Worm (Caenorhabditis elegans) whole organism, L4 larva: ENCODE data around the gene C32C4.3.

Source experiments
- D1046.2 ChIP-seq: fragments of 200-800 bp; sonication (Bioruptor generic); IDR thresholded peaks from 2 replicates; pipeline ENCODE4 v1.3.6; 2022; ENCODE audit warnings: missing genetic modification characterization, missing compliant biosample characterization
- F37D6.2 ChIP-seq: sonication (generic microtip); optimal IDR thresholded peaks from 2 replicates; lab custom pipeline; 2016; ENCODE audit warnings: mild to moderate bottlenecking, missing genetic modification characterization, missing compliant biosample characterization
- F44E2.7 ChIP-seq: fragments of 200-800 bp; sonication (Bioruptor generic); IDR thresholded peaks from 2 replicates; pipeline ENCODE4 v2.1.2; 2022; ENCODE audit warnings: missing genetic modification characterization, missing compliant biosample characterization
- F49E8.2 ChIP-seq: sonication (generic microtip); optimal IDR thresholded peaks from 2 replicates; lab custom pipeline; 2016; ENCODE audit warnings: missing compliant biosample characterization, mild to moderate bottlenecking, missing genetic modification characterization, borderline replicate concordance
- T20F7.1 ChIP-seq: fragments of 200-800 bp; sonication (Bioruptor generic); optimal IDR thresholded peaks from 2 replicates; lab custom pipeline; 2018; ENCODE audit warnings: mild to moderate bottlenecking, missing genetic modification characterization, missing compliant biosample characterization
- Y105C5A.15 ChIP-seq: fragments of 200-800 bp; sonication (Bioruptor generic); IDR thresholded peaks from 2 replicates; pipeline ENCODE4 v1.3.6; 2022; ENCODE audit warnings: missing genetic modification characterization, missing compliant biosample characterization
- Y75B8A.6 ChIP-seq: fragments of 200-800 bp; sonication (Bioruptor generic); IDR thresholded peaks from 2 replicates; pipeline ENCODE4 v1.3.6; 2022; ENCODE audit warnings: missing genetic modification reagents, missing genetic modification characterization, missing compliant biosample characterization
- ZK337.2 ChIP-seq: fragments of 200-800 bp; sonication (Bioruptor generic); IDR thresholded peaks from 2 replicates; pipeline ENCODE4 v1.3.6; 2022; ENCODE audit warnings: missing genetic modification reagents, missing genetic modification characterization, missing compliant biosample characterization
- aha-1 ChIP-seq: fragments of 150-350 bp; peaks from one replicate; lab custom pipeline; 2014; ENCODE audit warnings: missing biosample characterization, missing genetic modification characterization
- aly-2 ChIP-seq: sonication (generic microtip); optimal IDR thresholded peaks from 2 replicates; lab custom pipeline; 2018; ENCODE audit warnings: missing biosample characterization, missing genetic modification characterization
- attf-4 ChIP-seq: sonication (generic microtip); optimal IDR thresholded peaks from 3 replicates; lab custom pipeline; 2017; ENCODE audit warnings: missing biosample characterization, missing genetic modification characterization
- ceh-82 ChIP-seq: sonication (generic microtip); optimal IDR thresholded peaks from 2 replicates; lab custom pipeline; 2017; ENCODE audit warnings: missing biosample characterization, missing genetic modification characterization
- ctbp-1 ChIP-seq: fragments of 200-800 bp; sonication (Bioruptor generic); IDR thresholded peaks from 2 replicates; pipeline ENCODE4 v1.3.6; 2022; ENCODE audit warnings: missing genetic modification reagents, missing genetic modification characterization, missing compliant biosample characterization
- daf-16 ChIP-seq, 3 experiments: sonication (generic microtip); optimal IDR thresholded peaks; 2 replicates each; lab custom pipeline; 2016 to 2017; ENCODE audit warnings: missing genetic modification characterization in 3 of 3, missing genetic modification reagents in 3 of 3, mild to moderate bottlenecking in 2 of 3, missing compliant biosample characterization in 2 of 3, missing biosample characterization in 1 of 3, moderate library complexity in 1 of 3
- dmd-9 ChIP-seq: fragments of 200-800 bp; sonication (Bioruptor generic); IDR thresholded peaks from 2 replicates; pipeline ENCODE4 v1.3.6; 2022; ENCODE audit warnings: missing genetic modification reagents, missing genetic modification characterization, missing compliant biosample characterization
- dpl-1 ChIP-seq: fragments of 150-350 bp; optimal IDR thresholded peaks from 2 replicates; lab custom pipeline; 2014; ENCODE audit warnings: missing biosample characterization, missing genetic modification reagents, missing genetic modification characterization
- duxl-1 ChIP-seq: sonication (generic microtip); optimal IDR thresholded peaks from 2 replicates; lab custom pipeline; 2016; ENCODE audit warnings: mild to moderate bottlenecking, missing genetic modification characterization, moderate library complexity, missing compliant biosample characterization; ENCODE audit not compliant: poor library complexity
- dve-1 ChIP-seq: sonication (generic microtip); optimal IDR thresholded peaks from 2 replicates; lab custom pipeline; 2017; ENCODE audit warnings: antibody characterized with exemption, mild to moderate bottlenecking, missing genetic modification characterization, missing compliant biosample characterization; ENCODE audit not compliant: insufficient read depth
- egl-27 ChIP-seq: sonication (generic microtip); optimal IDR thresholded peaks from 3 replicates; lab custom pipeline; 2017; ENCODE audit warnings: missing biosample characterization, missing genetic modification reagents, missing genetic modification characterization
- egl-43 ChIP-seq: fragments of 200-800 bp; sonication (Bioruptor generic); IDR thresholded peaks from 2 replicates; pipeline ENCODE4 v1.3.6; 2022; ENCODE audit warnings: missing genetic modification reagents, missing genetic modification characterization, missing compliant biosample characterization
- fos-1 ChIP-seq: fragments of 150-350 bp; optimal IDR thresholded peaks from 2 replicates; lab custom pipeline; 2014; ENCODE audit warnings: missing biosample characterization, missing genetic modification characterization
- hlh-11 ChIP-seq: fragments of 200-800 bp; sonication (Bioruptor generic); optimal IDR thresholded peaks from 2 replicates; lab custom pipeline; 2018; ENCODE audit warnings: mild to moderate bottlenecking, missing genetic modification characterization, missing compliant biosample characterization
- hlh-30 ChIP-seq: sonication (generic microtip); optimal IDR thresholded peaks from 2 replicates; lab custom pipeline; 2017; ENCODE audit warnings: antibody characterized with exemption, mild to moderate bottlenecking, missing genetic modification characterization, missing compliant biosample characterization; ENCODE audit not compliant: insufficient read depth
- lsy-2 ChIP-seq, 2 experiments: fragments of 150-350 bp in 1 of 2; sonication (generic microtip) in 1 of 2; optimal IDR thresholded peaks; 2 replicates each; lab custom pipeline; 2014 to 2017; ENCODE audit warnings: missing biosample characterization in 2 of 2, missing genetic modification characterization in 2 of 2
- madf-9 ChIP-seq: fragments of 200-800 bp; sonication (Bioruptor generic); conservative IDR thresholded peaks from 2 replicates; pipeline ENCODE4 v1.3.6; 2022; ENCODE audit warnings: missing genetic modification reagents, missing genetic modification characterization, missing compliant biosample characterization
- nhr-237 ChIP-seq: sonication (generic microtip); optimal IDR thresholded peaks from 2 replicates; lab custom pipeline; 2017; ENCODE audit warnings: missing biosample characterization, missing genetic modification characterization
- nhr-25 ChIP-seq: sonication (generic microtip); optimal IDR thresholded peaks from 2 replicates; lab custom pipeline; 2017; ENCODE audit warnings: missing genetic modification characterization, mild to moderate bottlenecking, missing compliant biosample characterization, antibody characterized with exemption, moderate library complexity, borderline replicate concordance; ENCODE audit not compliant: insufficient read depth
- nhr-41 ChIP-seq: fragments of 200-800 bp; sonication (Bioruptor generic); IDR thresholded peaks from 2 replicates; pipeline ENCODE4 v1.3.6; 2022; ENCODE audit warnings: missing genetic modification reagents, missing genetic modification characterization, missing compliant biosample characterization
- nhr-42 ChIP-seq: fragments of 200-800 bp; sonication (Bioruptor generic); IDR thresholded peaks from 2 replicates; pipeline ENCODE4 v1.3.6; 2022; ENCODE audit warnings: missing genetic modification characterization, missing compliant biosample characterization
- nhr-48 ChIP-seq: sonication (generic microtip); optimal IDR thresholded peaks from 2 replicates; lab custom pipeline; 2016; ENCODE audit warnings: mild to moderate bottlenecking, missing genetic modification characterization, missing compliant biosample characterization
- rbr-2 ChIP-seq: sonication (generic microtip); optimal IDR thresholded peaks from 2 replicates; lab custom pipeline; 2016; ENCODE audit warnings: missing genotype, missing genetic modification characterization, missing compliant biosample characterization
- sdz-12 ChIP-seq: fragments of 200-800 bp; sonication (Bioruptor generic); optimal IDR thresholded peaks from 2 replicates; lab custom pipeline; 2018; ENCODE audit warnings: mild to moderate bottlenecking, missing genetic modification characterization, missing compliant biosample characterization
- snpc-4 ChIP-seq: fragments of 150-350 bp; optimal IDR thresholded peaks from 2 replicates; lab custom pipeline; 2014; ENCODE audit warnings: missing biosample characterization, missing genetic modification characterization
- spr-3 ChIP-seq: fragments of 200-800 bp; sonication (Bioruptor generic); optimal IDR thresholded peaks from 2 replicates; lab custom pipeline; 2018; ENCODE audit warnings: mild to moderate bottlenecking, missing genetic modification characterization, missing compliant biosample characterization
- unc-62 ChIP-seq, 3 experiments: fragments of 150-350 bp in 1 of 3; sonication (generic microtip); optimal IDR thresholded peaks in 2 of 3; peaks in 1 of 3; 1 replicate in 1 of 3; 2 replicates in 2 of 3; lab custom pipeline; 2014 to 2017; ENCODE audit warnings: missing biosample characterization in 3 of 3, missing genetic modification characterization in 3 of 3, missing genetic modification reagents in 3 of 3, missing genotype in 1 of 3
- zfp-3 ChIP-seq: fragments of 200-800 bp; sonication (Bioruptor generic); conservative IDR thresholded peaks from 2 replicates; pipeline ENCODE4 v1.3.6; 2022; ENCODE audit warnings: missing genetic modification reagents, missing genetic modification characterization, missing compliant biosample characterization

The C32C4.3 gene

DNA sequence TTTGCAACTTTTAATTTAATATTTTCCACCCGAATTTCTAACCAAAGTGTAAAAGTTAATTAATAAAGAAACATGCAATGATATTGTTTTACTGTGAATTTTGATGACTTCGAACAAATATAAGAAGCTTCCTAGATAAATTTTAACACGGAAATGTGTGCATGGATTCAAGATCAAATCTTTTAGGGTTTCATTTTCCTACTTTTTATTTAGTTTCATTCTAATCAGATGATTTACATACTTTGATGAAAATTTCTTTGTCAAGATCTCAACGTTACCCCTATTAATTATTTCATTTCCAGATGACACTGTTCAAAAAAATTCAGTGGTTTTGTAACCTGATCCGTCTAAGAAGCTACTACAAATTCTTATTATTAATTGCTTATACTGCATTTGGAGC is 20.3 kb upstream of the C32C4.3 start, which contains the start of gene twk-12:
Gene twk-12, plus strand, starts transcription at position 301 of the 400 bp plus-strand sequence.
- no peak for TF ChIP-seq hlh-30 (tag; lab: Kevin White, UChicago)
- TF ChIP-seq F37D6.2 (tag; lab: Kevin White, UChicago), result no peak
- no peak for TF ChIP-seq nhr-41 (GFP tag; lab: Robert Waterston, UW)
- TF ChIP-seq hlh-11 (tag; lab: Kevin White, UChicago), result no peak
- TF ChIP-seq aha-1 (tag; lab: Kevin White, UChicago), result no peak
- no peak for TF ChIP-seq nhr-25
- no peak for TF ChIP-seq ctbp-1 (GFP tag; lab: Robert Waterston, UW)
- no peak for TF ChIP-seq Y105C5A.15 (GFP tag; lab: Robert Waterston, UW)
- TF ChIP-seq sdz-12 (GFP tag; lab: Kevin White, UChicago), result no peak
- TF ChIP-seq F44E2.7 (GFP tag; lab: Robert Waterston, UW), result no peak
- no peak for TF ChIP-seq D1046.2 (GFP tag; lab: Robert Waterston, UW)
- no peak for TF ChIP-seq nhr-237
- TF ChIP-seq ceh-82 (tag; lab: Kevin White, UChicago), result no peak

- TF ChIP-seq unc-62 (GFP tag; optimal IDR thresholded peaks at IDR 0.05 in 1 of 2; lab: Kevin White, UChicago), result peak in 1 of 2 experiments; percentile 31
- TF ChIP-seq unc-62 (tag; optimal IDR thresholded peaks at IDR 0.05; lab: Kevin White, UChicago), result no peak
- no peak for TF ChIP-seq nhr-41 (GFP tag; lab: Robert Waterston, UW)
Measured at ce11 chrV:10664271-10664670, 17.3 kb upstream of the C32C4.3 start.

ce11 chrV:10662000-10662399 is 15.1 kb upstream of the C32C4.3 start:
- no peak for TF ChIP-seq daf-16 (GFP tag; optimal IDR thresholded peaks at IDR 0.05; lab: Kevin White, UChicago)
- TF ChIP-seq daf-16 (tag; optimal IDR thresholded peaks at IDR 0.05; lab: Kevin White, UChicago), result no peak
- no peak for TF ChIP-seq duxl-1
- TF ChIP-seq rbr-2 (tag; lab: Kevin White, UChicago), result no peak
- TF ChIP-seq snpc-4 (tag; lab: Kevin White, UChicago), result no peak
- no peak for TF ChIP-seq zfp-3 (GFP tag; lab: Robert Waterston, UW)
- TF ChIP-seq lsy-2 (tag; optimal IDR thresholded peaks at IDR 0.05; lab: Kevin White, UChicago), result no peak
- TF ChIP-seq nhr-42 (GFP tag; lab: Robert Waterston, UW), result no peak
- no peak for TF ChIP-seq ZK337.2
- TF ChIP-seq ctbp-1 (GFP tag; lab: Robert Waterston, UW), result no peak
- no peak for TF ChIP-seq fos-1 (tag; lab: Kevin White, UChicago)
- no peak for TF ChIP-seq nhr-25
- TF ChIP-seq nhr-48 (tag; lab: Kevin White, UChicago), result no peak
- no peak for TF ChIP-seq dmd-9 (GFP tag; lab: Robert Waterston, UW)
- no peak for TF ChIP-seq madf-9 (GFP tag; lab: Robert Waterston, UW)
- TF ChIP-seq aly-2, result no peak
- TF ChIP-seq Y75B8A.6 (GFP tag; lab: Robert Waterston, UW), result no peak
- TF ChIP-seq attf-4 (tag; lab: Kevin White, UChicago), result no peak
- TF ChIP-seq egl-27, result no peak
- no peak for TF ChIP-seq spr-3 (GFP tag; lab: Kevin White, UChicago)
- no peak for TF ChIP-seq F49E8.2

DNA sequence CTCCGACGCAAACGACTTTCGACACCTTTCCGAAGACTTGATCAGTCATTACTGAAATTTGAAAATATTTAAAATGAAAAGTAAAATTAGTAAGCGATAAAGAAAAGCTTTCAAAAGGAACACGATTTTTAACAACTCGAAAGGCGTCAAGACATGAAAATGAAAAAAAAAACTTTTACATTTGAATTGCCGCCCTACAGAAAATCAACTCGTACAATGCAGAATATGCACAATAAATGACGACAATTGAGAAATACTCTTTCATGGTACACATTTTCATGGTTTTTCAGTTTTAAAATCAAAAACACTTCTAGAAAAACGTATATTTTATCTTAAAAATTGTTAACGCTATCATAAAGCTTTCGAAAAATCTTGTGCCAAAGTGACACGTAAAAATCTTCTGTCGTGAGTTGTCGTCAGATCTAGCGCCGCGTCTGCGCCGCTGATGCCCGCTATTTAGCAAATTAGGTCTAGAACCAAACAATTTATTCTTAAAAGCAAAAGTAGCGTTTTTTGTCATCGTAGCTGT is 14.5 kb upstream of the C32C4.3 start, which contains the start of gene sqv-4:
Gene sqv-4, minus strand, starts transcription at position 51 of the 529 bp plus-strand sequence.
- peak; percentile 4 for TF ChIP-seq rbr-2 (tag; lab: Kevin White, UChicago)
- peak; percentile 26 for TF ChIP-seq dve-1
- TF ChIP-seq lsy-2 (tag; optimal IDR thresholded peaks at IDR 0.05; lab: Kevin White, UChicago), result peak in 1 of 2 experiments; percentile 33
- TF ChIP-seq duxl-1, result no peak
- no peak for TF ChIP-seq Y105C5A.15 (GFP tag; lab: Robert Waterston, UW)
- peak; percentile 86 for TF ChIP-seq aha-1 (tag; lab: Kevin White, UChicago)
- TF ChIP-seq dpl-1 (GFP tag; lab: Kevin White, UChicago), result peak; percentile 77
- no peak for TF ChIP-seq fos-1 (tag; lab: Kevin White, UChicago)
- TF ChIP-seq egl-43 (GFP tag; lab: Robert Waterston, UW), result no peak
- TF ChIP-seq T20F7.1, result peak; percentile 36
- no peak for TF ChIP-seq daf-16 (GFP tag; optimal IDR thresholded peaks at IDR 0.05; lab: Kevin White, UChicago)
- TF ChIP-seq daf-16 (tag; optimal IDR thresholded peaks at IDR 0.05; lab: Kevin White, UChicago), result peak; percentile 7
- TF ChIP-seq, all 104 proteins: peak for 7
